Worm (Caenorhabditis elegans) whole organism, midembryonic: ENCODE measurements around the gene ergi-2.

ENCODE experiments used
- T22C8.4 ChIP-seq: fragments of 200-800 bp; sonication (Bioruptor generic); IDR thresholded peaks from 2 replicates; pipeline ENCODE4 v1.3.6; 2022; ENCODE audit warnings: missing genetic modification characterization, missing compliant biosample characterization
- cog-1 ChIP-seq: sonication (generic microtip); optimal IDR thresholded peaks from 2 replicates; lab custom pipeline; 2016; ENCODE audit warnings: missing genetic modification characterization, missing compliant biosample characterization
- flt-1 ChIP-seq: fragments of 200-800 bp; sonication (Bioruptor generic); IDR thresholded peaks from 2 replicates; pipeline ENCODE4 v1.3.6; 2022; ENCODE audit warnings: missing genetic modification characterization, missing compliant biosample characterization
- klf-2 ChIP-seq: fragments of 200-800 bp; sonication (Bioruptor generic); conservative IDR thresholded peaks from 2 replicates; pipeline ENCODE4 v1.3.6; 2022; ENCODE audit warnings: missing genetic modification reagents, missing genetic modification characterization, missing compliant biosample characterization
- med-1 ChIP-seq: sonication (generic microtip); optimal IDR thresholded peaks from 2 replicates; lab custom pipeline; 2017; ENCODE audit warnings: missing genetic modification characterization, mild to moderate bottlenecking, missing compliant biosample characterization, antibody characterized with exemption, missing genetic modification reagents; ENCODE audit not compliant: insufficient read depth
- ref-1 ChIP-seq: fragments of 200-800 bp; sonication (Bioruptor generic); conservative IDR thresholded peaks from 2 replicates; pipeline ENCODE4 v1.3.6; 2022; ENCODE audit warnings: missing genetic modification reagents, missing genetic modification characterization, missing compliant biosample characterization
- tab-1 ChIP-seq: fragments of 200-800 bp; sonication (Bioruptor generic); IDR thresholded peaks from 2 replicates; pipeline ENCODE4 v1.3.6; 2022; ENCODE audit warnings: missing genetic modification characterization, missing compliant biosample characterization
- ztf-23 ChIP-seq: fragments of 200-800 bp; sonication (Bioruptor generic); IDR thresholded peaks from 2 replicates; pipeline ENCODE4 v1.3.6; 2022; ENCODE audit warnings: missing genetic modification reagents, missing genetic modification characterization, missing compliant biosample characterization
- ztf-29 ChIP-seq: fragments of 200-800 bp; sonication (Bioruptor generic); IDR thresholded peaks from 2 replicates; pipeline ENCODE4 v1.3.6; 2022; ENCODE audit warnings: missing genetic modification reagents, missing genetic modification characterization, missing compliant biosample characterization

The ergi-2 gene

DNA sequence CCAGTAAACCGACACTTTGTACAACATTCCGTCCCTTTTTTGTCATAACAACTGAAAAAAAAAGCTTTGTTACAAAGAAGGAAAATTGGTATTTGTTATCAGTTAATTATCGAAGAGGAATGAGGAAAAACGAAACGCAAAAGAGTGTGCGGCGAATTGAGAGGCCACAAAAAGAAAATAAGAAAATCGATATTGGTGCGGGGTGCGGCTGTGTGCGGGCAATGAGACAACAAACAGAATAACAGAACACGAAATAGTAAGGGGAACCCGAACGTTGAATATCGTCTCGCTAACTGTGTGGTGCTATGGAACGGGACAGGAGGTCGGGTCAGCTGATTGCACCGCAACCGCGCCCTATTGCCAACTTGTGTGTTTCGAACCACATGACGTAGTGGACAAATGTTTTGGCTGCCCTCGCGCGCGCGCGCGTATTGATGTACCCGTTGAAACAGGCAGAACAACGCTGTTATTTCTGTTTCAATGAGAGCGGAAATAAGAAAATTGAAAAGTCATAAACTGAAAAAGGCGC is 33.5 kb upstream of the ergi-2 start, which contains the start of gene C18B12.4:
Gene C18B12.4, minus strand, starts transcription at position 51 of the 529 bp plus-strand sequence.
- TF ChIP-seq klf-2 (GFP tag; lab: Robert Waterston, UW) (no peak), ztf-29 (GFP tag; lab: Robert Waterston, UW) (0 out of 2 replicates have a peak, but pooled peaks have one; percentile 50), cog-1 (tag; lab: Kevin White, UChicago) (peak; percentile 90), tab-1 (GFP tag; lab: Robert Waterston, UW) (peak; percentile 50; the same call in 1 of the 2 replicates), T22C8.4 (GFP tag; lab: Robert Waterston, UW) (no peak), flt-1 (GFP tag; lab: Robert Waterston, UW) (peak; percentile 80)

DNA sequence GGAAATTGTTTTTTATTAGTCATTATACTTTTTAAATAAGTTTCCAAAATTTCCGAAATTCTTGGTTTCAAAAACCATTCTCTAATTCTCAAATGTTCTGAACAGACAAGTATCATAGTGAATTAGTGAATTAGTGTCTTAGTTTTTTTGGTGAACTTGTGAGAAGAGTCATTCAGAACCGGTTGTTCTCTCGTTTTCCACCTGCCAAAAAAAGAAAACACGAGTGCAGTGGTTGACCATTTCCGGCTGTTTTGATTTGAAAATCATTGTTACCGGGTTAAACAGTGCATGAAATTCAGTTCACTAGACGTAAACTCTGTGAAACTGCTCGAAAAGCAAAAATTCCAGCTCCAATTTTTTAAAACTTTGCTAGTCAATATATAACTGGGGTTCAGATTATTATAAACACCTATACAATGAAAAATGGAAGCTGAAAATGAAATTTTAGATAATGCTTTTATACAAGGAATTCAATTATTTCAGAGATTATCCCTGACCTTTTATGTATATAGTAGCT is 32.6 kb upstream of the ergi-2 start:
- TF ChIP-seq cog-1 (tag; lab: Kevin White, UChicago) (no peak), T22C8.4 (GFP tag; lab: Robert Waterston, UW) (no peak), med-1 (GFP tag; lab: Kevin White, UChicago) (no peak), klf-2 (GFP tag; lab: Robert Waterston, UW) (no peak), tab-1 (GFP tag; lab: Robert Waterston, UW) (no peak), ref-1 (GFP tag; lab: Robert Waterston, UW) (no peak), flt-1 (GFP tag; lab: Robert Waterston, UW) (no peak), ztf-23 (GFP tag; lab: Robert Waterston, UW) (no peak), ztf-29 (GFP tag; lab: Robert Waterston, UW) (no peak)

DNA sequence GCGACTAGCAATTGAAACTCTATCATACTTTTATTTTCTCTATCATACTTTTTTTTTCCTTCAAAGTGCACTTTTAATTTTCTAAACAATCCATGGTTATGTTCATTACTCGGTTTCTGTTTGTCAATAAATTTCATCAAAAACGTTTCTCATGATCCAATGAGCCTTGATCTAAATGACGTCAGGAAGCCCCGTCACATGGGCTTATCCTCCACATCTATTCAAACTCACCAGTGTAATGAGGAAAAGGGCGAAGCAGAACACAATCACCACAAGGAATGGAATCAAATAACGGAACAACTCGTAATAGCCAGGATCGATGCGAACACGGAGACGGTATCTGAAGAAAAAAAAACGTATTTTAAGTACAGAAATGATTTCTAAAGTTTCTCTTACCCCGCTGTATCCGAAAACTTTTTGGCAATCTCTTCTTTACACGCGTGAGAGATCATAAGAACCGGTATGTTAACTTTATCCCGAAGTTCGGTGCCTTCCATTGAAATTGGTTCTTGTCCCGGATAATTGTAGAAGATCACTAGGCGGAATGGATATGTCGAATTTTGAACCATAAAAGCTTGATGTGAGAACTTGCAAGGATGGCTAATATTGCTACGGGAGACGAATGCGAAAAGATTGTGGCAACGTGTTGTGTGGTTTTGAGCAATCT is 32.1 kb upstream of the ergi-2 start:
- no peak for TF ChIP-seq tab-1 (GFP tag; lab: Robert Waterston, UW)
- TF ChIP-seq ztf-23 (GFP tag; lab: Robert Waterston, UW), result no peak
- no peak for TF ChIP-seq klf-2 (GFP tag; lab: Robert Waterston, UW)
- no peak for TF ChIP-seq ref-1 (GFP tag; lab: Robert Waterston, UW)
- no peak for TF ChIP-seq flt-1 (GFP tag; lab: Robert Waterston, UW)
- no peak for TF ChIP-seq cog-1 (tag; lab: Kevin White, UChicago)
- TF ChIP-seq med-1 (GFP tag; lab: Kevin White, UChicago), result no peak
- TF ChIP-seq T22C8.4 (GFP tag; lab: Robert Waterston, UW), result no peak
- TF ChIP-seq ztf-29 (GFP tag; lab: Robert Waterston, UW), result no peak

DNA sequence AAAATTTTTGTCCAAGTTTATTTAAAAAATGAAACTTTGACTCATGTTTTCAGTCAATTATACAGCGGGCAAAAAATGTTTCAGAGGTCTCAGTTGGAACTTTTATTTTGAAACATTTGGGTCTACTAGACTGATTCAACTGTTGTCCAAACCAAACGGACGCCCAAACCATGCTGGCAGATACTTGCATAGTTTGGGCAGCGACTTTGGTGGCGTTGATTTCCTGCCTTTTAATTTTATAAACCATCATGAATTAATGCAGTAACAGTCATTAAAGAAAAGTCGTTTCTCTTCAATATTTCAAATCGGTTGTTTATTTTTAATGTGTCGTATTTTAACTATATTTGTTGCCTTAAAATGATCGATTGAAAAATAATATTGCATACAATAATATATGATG is 29.2 kb upstream of the ergi-2 start:
- TF ChIP-seq cog-1 (tag; lab: Kevin White, UChicago) (no peak), klf-2 (GFP tag; lab: Robert Waterston, UW) (no peak), tab-1 (GFP tag; lab: Robert Waterston, UW) (no peak), ref-1 (GFP tag; lab: Robert Waterston, UW) (no peak), ztf-23 (GFP tag; lab: Robert Waterston, UW) (no peak), T22C8.4 (GFP tag; lab: Robert Waterston, UW) (no peak), ztf-29 (GFP tag; lab: Robert Waterston, UW) (no peak), flt-1 (GFP tag; lab: Robert Waterston, UW) (no peak), med-1 (GFP tag; lab: Kevin White, UChicago) (no peak)

DNA sequence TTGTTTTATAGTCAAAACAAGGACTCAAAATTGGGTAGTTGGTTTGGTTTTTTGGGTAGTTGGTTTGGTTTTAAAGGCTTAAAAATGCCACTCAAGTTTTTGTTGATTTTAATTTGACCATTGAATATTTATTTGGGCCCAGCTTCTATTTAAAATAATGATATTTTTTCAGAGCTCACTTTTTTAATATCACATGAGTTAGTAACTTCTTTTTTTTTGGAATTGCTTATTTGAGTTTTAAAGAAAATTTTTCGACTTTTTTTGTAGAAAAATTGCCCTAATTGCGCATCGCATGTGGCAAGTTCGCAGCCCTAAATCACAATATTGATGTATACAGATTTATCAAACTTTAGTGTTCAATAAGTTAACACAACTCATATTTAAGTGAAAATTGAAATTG is 28.6 kb upstream of the ergi-2 start:
- no peak for TF ChIP-seq ztf-23 (GFP tag; lab: Robert Waterston, UW)

DNA sequence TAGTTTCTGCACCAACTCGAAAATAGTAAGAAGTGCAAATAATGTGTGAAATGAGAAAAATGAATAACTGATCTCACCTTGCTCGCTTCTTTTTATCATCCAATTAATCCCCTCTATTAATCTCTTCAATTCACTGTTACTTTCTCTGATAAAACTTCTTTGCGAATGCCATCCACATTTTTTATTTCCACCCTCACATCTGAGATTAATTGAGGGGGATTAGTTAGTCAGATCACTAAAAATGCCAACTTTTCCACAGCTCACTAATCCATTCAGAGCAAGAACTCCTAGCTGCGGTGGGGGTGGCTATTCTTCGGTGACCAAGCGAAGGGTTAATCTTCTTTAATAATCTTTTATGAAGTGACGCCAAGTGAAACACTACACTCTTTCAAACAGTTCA is 27.7 kb upstream of the ergi-2 start, which contains the start of gene dsc-1:
Gene dsc-1, minus strand, starts transcription at position 46 of the 400 bp plus-strand sequence.
- no peak for TF ChIP-seq med-1 (GFP tag; lab: Kevin White, UChicago)
- TF ChIP-seq T22C8.4 (GFP tag; lab: Robert Waterston, UW), result no peak

DNA sequence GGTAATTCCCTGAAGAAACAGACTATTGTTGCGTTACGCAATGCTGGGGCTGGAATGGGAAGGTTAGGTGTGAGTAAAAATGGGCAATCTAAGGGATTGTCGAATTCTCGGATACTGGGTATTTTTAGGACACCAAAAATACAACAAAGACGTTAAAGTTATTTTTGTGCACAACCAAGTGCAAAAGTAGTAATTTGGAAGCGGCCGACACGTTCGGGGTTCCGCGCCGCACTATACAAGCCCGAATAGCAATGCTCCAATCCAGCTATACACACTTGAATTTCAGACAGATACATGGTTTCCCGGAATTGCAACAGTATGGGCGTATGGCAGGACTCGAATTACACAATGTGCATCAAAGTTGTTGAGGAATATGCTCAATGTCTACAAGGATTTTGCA is 20.9 kb upstream of the ergi-2 start:
- TF ChIP-seq flt-1 (GFP tag; lab: Robert Waterston, UW) (no peak), med-1 (GFP tag; lab: Kevin White, UChicago) (no peak), ztf-23 (GFP tag; lab: Robert Waterston, UW) (no peak)

DNA sequence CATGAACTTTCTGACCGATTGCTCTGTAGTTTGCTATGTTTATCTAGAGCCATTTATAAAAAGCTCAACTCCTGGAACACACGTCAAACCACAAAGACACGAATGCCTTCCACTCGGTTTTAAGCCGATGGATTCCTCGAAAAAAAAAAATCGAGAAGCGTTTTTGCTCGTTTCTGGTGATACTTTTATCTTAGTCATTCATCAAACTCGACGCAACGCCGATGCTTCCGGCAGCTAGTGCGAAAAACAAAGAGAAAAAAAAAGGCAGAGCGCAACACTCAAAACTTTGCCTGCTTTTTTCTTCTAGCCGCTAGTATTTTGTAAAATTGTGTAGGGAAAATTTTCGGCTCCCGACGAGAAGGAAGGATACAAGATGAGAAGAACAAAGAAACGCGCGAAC is 20.5 kb upstream of the ergi-2 start:
- TF ChIP-seq tab-1 (GFP tag; lab: Robert Waterston, UW) (no peak), ztf-23 (GFP tag; lab: Robert Waterston, UW) (no peak), ref-1 (GFP tag; lab: Robert Waterston, UW) (no peak), T22C8.4 (GFP tag; lab: Robert Waterston, UW) (no peak), flt-1 (GFP tag; lab: Robert Waterston, UW) (no peak), cog-1 (tag; lab: Kevin White, UChicago) (no peak), med-1 (GFP tag; lab: Kevin White, UChicago) (no peak), klf-2 (GFP tag; lab: Robert Waterston, UW) (no peak), ztf-29 (GFP tag; lab: Robert Waterston, UW) (no peak)

DNA sequence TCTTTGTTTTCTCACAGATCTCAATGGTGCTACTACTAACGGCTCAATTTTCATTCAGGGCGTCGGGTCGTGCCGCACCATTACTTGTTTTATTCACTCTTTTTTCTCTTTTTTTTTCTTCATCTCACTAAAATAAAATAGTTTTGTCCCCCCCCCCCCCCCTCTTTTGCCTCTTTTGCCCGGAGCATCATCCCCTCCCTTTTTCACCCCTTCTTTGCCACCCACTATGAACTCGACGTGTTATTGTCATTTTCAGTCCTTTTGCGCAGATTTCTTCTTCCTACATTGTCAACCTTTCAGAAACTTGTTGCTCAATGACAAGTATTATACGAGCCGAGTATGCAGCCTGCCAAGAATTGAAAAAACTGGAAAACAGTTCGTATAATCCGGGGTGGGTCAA is 18.9 kb upstream of the ergi-2 start, which contains the start of gene seb-3:
Gene seb-3, plus strand, starts transcription at position 301 of the 400 bp plus-strand sequence.
- TF ChIP-seq tab-1 (GFP tag; lab: Robert Waterston, UW) (no peak), ztf-23 (GFP tag; lab: Robert Waterston, UW) (no peak), ref-1 (GFP tag; lab: Robert Waterston, UW) (no peak), flt-1 (GFP tag; lab: Robert Waterston, UW) (no peak), cog-1 (tag; lab: Kevin White, UChicago) (no peak), ztf-29 (GFP tag; lab: Robert Waterston, UW) (no peak), klf-2 (GFP tag; lab: Robert Waterston, UW) (no peak), T22C8.4 (GFP tag; lab: Robert Waterston, UW) (no peak), med-1 (GFP tag; lab: Kevin White, UChicago) (no peak)
